ENCODE assay signal across 5 fruit fly cellular contexts in the genomic region with DNA sequence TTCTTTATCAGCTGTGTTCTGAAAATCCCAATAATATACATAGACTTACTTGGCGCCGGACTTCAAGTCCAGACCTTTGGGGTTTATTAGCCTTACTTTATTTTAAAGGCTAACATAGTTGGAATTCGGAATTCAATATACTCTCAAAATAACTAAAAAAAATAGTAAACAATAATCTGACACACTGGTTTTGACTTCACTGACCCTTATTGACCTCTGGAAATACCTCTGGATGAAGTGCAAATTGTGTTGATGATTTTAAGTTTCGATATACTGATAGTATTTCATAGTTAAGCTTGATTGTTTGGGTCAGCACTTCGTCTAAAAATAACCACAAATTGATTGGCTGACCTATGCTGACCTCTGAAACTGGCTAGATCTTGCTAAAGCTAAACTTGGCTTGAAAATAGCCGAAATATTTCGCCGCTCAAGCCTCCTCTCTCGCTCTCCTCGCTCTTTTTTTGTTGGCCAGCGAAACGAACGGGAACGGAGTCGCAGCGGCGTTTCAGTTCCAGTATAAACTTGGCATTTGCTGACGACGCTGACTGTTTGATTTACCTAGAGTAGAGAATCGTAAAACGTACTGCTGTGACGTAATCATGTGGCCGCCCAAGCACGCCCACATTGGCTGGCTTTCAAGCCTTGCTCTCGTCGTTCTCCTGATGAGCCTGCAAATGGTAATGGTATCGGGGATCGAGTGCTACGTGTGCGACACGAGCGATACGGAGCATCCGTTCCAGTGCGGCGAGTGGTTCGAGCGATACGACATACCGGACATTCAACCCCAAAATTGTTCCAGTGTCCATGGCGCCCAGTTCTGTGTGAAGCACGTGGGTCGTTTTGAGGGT.
TF ChIP-seq lines count a peak whose summit lies in the region.

A gene (plus strand): TSS at position 507 of the 848 bp plus-strand sequence.

- no peak for TF ChIP-seq CTCF in whole organism, embryonic (GFP tag; optimal IDR thresholded peaks at IDR 0.05; lab: Kevin White, UChicago)

TF ChIP-seq in whole organism, adult, 20 proteins besides CTCF, POLR2A, EP300 and RAD21:
- TF ChIP-seq tj (GFP tag; optimal IDR thresholded peaks at IDR 0.05; lab: Kevin White, UChicago) (peak; percentile 77), Clk (GFP tag; optimal IDR thresholded peaks at IDR 0.05; lab: Kevin White, UChicago) (no peak), cnc (optimal IDR thresholded peaks at IDR 0.05; lab: Kevin White, UChicago) (no peak), cic (GFP tag; optimal IDR thresholded peaks at IDR 0.05; lab: Kevin White, UChicago) (no peak), Hr96 (GFP tag; optimal IDR thresholded peaks at IDR 0.05; lab: Kevin White, UChicago) (no peak), CG14711 (tag; optimal IDR thresholded peaks at IDR 0.05; lab: Kevin White, UChicago) (no peak), CG11617 (GFP tag; optimal IDR thresholded peaks at IDR 0.05; lab: Kevin White, UChicago) (no peak), CG7045 (GFP tag; optimal IDR thresholded peaks at IDR 0.05; lab: Kevin White, UChicago) (no peak), Crg-1 (GFP tag; optimal IDR thresholded peaks at IDR 0.05; lab: Kevin White, UChicago) (no peak), toe (GFP tag; optimal IDR thresholded peaks at IDR 0.05; lab: Kevin White, UChicago) (no peak), CG7101 (tag; optimal IDR thresholded peaks at IDR 0.05; lab: Kevin White, UChicago) (no peak), bab1 (GFP tag; optimal IDR thresholded peaks at IDR 0.05; lab: Kevin White, UChicago) (no peak), CG5204 (GFP tag; optimal IDR thresholded peaks at IDR 0.05; lab: Kevin White, UChicago) (no peak), pad (GFP tag; optimal IDR thresholded peaks at IDR 0.05; lab: Kevin White, UChicago) (no peak), ovo (GFP tag; optimal IDR thresholded peaks at IDR 0.05; lab: Kevin White, UChicago) (peak; percentile 52), kay (GFP tag; lab: Kevin White, UChicago; ENCODE audit: borderline replicate concordance) (no peak)
TF ChIP-seq in whole organism, adult: peak in this region for 2.

TF ChIP-seq in whole organism, embryonic, 481 proteins besides CTCF, POLR2A, EP300 and RAD21 (continues in another document):
- peak; percentile 31 for TF ChIP-seq nerfin-1 (tag; optimal IDR thresholded peaks at IDR 0.05; lab: Kevin White, UChicago)
- peak; percentile 2 for TF ChIP-seq gem (tag; optimal IDR thresholded peaks at IDR 0.05; lab: Kevin White, UChicago)
- peak; percentile 30 for TF ChIP-seq CG12155 (GFP tag; optimal IDR thresholded peaks at IDR 0.05; lab: Kevin White, UChicago)
- TF ChIP-seq kni (GFP tag; optimal IDR thresholded peaks at IDR 0.05; lab: Kevin White, UChicago), result peak; percentile 74
- TF ChIP-seq Sry-β (GFP tag; optimal IDR thresholded peaks at IDR 0.05; lab: Kevin White, UChicago), result peak; percentile 90
- no peak for TF ChIP-seq CG9932 (GFP tag; IDR thresholded peaks at IDR 0.05; lab: Robert Waterston, UW)
- peak; percentile 39 for TF ChIP-seq Jarid2 (GFP tag; optimal IDR thresholded peaks at IDR 0.05; lab: Kevin White, UChicago)
- no peak for TF ChIP-seq ab (GFP tag; optimal IDR thresholded peaks at IDR 0.05; lab: Kevin White, UChicago)
- peak in 1 of 2 experiments; percentile 72 for TF ChIP-seq Pdp1 (GFP tag; optimal IDR thresholded peaks at IDR 0.05; lab: Kevin White, UChicago)
- TF ChIP-seq chm (GFP tag; IDR thresholded peaks at IDR 0.05; lab: Robert Waterston, UW), result peak; percentile 19; the same call in 1 of the 2 replicates
- TF ChIP-seq CG2199 (GFP tag; IDR thresholded peaks at IDR 0.05; lab: Robert Waterston, UW), result 0 out of 3 replicates have a peak, but pooled peaks have one; percentile 71
- TF ChIP-seq Trl (optimal IDR thresholded peaks at IDR 0.05; lab: Kevin White, UChicago), result peak; percentile 60 to 70
- no peak for TF ChIP-seq Trl (GFP tag; optimal IDR thresholded peaks at IDR 0.05; lab: Kevin White, UChicago)
- no peak for TF ChIP-seq CG9876 (GFP tag; optimal IDR thresholded peaks at IDR 0.05; lab: Kevin White, UChicago)
- 0 out of 3 replicates have a peak, but pooled peaks have one; percentile 34 for TF ChIP-seq row (GFP tag; IDR thresholded peaks at IDR 0.05; lab: Robert Waterston, UW)
- no peak for TF ChIP-seq CG31441 (GFP tag; IDR thresholded peaks at IDR 0.05; lab: Robert Waterston, UW)

TF ChIP-seq in whole organism, prepupa, 60 proteins besides CTCF, POLR2A, EP300 and RAD21 (continues in another document):
- no peak for TF ChIP-seq Sox14 (GFP tag; optimal IDR thresholded peaks at IDR 0.05; lab: Kevin White, UChicago)
- TF ChIP-seq CG6163 (GFP tag; IDR thresholded peaks at IDR 0.05; lab: Robert Waterston, UW), result no peak
- no peak for TF ChIP-seq CG34406 (GFP tag; optimal IDR thresholded peaks at IDR 0.05; lab: Kevin White, UChicago)
- no peak for TF ChIP-seq fd85E (GFP tag; optimal IDR thresholded peaks at IDR 0.05; lab: Kevin White, UChicago)
- no peak for TF ChIP-seq topi (GFP tag; optimal IDR thresholded peaks at IDR 0.05; lab: Kevin White, UChicago)
- peak; percentile 89 for TF ChIP-seq svp (GFP tag; lab: Kevin White, UChicago)
- TF ChIP-seq CG8119 (GFP tag; IDR thresholded peaks at IDR 0.05; lab: Robert Waterston, UW), result no peak
- TF ChIP-seq CG6808 (GFP tag; optimal IDR thresholded peaks at IDR 0.05; lab: Kevin White, UChicago), result peak; percentile 16
- TF ChIP-seq pdm3 (GFP tag; optimal IDR thresholded peaks at IDR 0.05; lab: Kevin White, UChicago), result no peak
- TF ChIP-seq esn (GFP tag; optimal IDR thresholded peaks at IDR 0.05; lab: Kevin White, UChicago), result no peak
- no peak for TF ChIP-seq CG3919 (GFP tag; optimal IDR thresholded peaks at IDR 0.05; lab: Kevin White, UChicago)
- no peak for TF ChIP-seq CG16779 (tag; optimal IDR thresholded peaks at IDR 0.05; lab: Kevin White, UChicago)
- peak; percentile 24 for TF ChIP-seq CG6854 (GFP tag; optimal IDR thresholded peaks at IDR 0.05; lab: Kevin White, UChicago)
- TF ChIP-seq cyc (GFP tag; optimal IDR thresholded peaks at IDR 0.05; lab: Kevin White, UChicago), result no peak
- no peak for TF ChIP-seq Ets96B (tag; optimal IDR thresholded peaks at IDR 0.05; lab: Kevin White, UChicago)
- no peak for TF ChIP-seq Smox (GFP tag; optimal IDR thresholded peaks at IDR 0.05; lab: Kevin White, UChicago)
- peak; percentile 41 for TF ChIP-seq CG32006 (GFP tag; optimal IDR thresholded peaks at IDR 0.05; lab: Kevin White, UChicago)
- TF ChIP-seq spab (GFP tag; optimal IDR thresholded peaks at IDR 0.05; lab: Kevin White, UChicago), result no peak

TF ChIP-seq in whole organism, pupa, 21 proteins besides CTCF, POLR2A, EP300 and RAD21:
- TF ChIP-seq EcR (GFP tag; optimal IDR thresholded peaks at IDR 0.05; lab: Kevin White, UChicago) (no peak), CG9948 (tag; optimal IDR thresholded peaks at IDR 0.05; lab: Kevin White, UChicago) (no peak), Ets98B (GFP tag; IDR thresholded peaks at IDR 0.05; lab: Robert Waterston, UW) (no peak), CG8159 (tag; optimal IDR thresholded peaks at IDR 0.05; lab: Kevin White, UChicago) (peak; percentile 10), CG13204 (GFP tag; optimal IDR thresholded peaks at IDR 0.05; lab: Kevin White, UChicago) (no peak), CG14655 (GFP tag; optimal IDR thresholded peaks at IDR 0.05; lab: Kevin White, UChicago) (peak; percentile 24)

TF ChIP-seq in whole organism, wandering third instar larva, 38 proteins besides CTCF, POLR2A, EP300 and RAD21:
- TF ChIP-seq pan (optimal IDR thresholded peaks at IDR 0.05; lab: Kevin White, UChicago) (no peak), Dif (GFP tag; optimal IDR thresholded peaks at IDR 0.05; lab: Kevin White, UChicago; ENCODE audit: partially characterized antibody) (peak; percentile 33), Myc (optimal IDR thresholded peaks at IDR 0.05; lab: Kevin White, UChicago) (peak; percentile 55), brk (GFP tag; optimal IDR thresholded peaks at IDR 0.05; lab: Kevin White, UChicago) (no peak), GATAd (GFP tag; optimal IDR thresholded peaks at IDR 0.05; lab: Kevin White, UChicago) (no peak), dsf (GFP tag; optimal IDR thresholded peaks at IDR 0.05; lab: Kevin White, UChicago; ENCODE audit: borderline replicate concordance) (no peak)
TF ChIP-seq in whole organism, wandering third instar larva: peak in this region for 2.
